Fruit fly (Drosophila melanogaster) whole organism, embryonic: ENCODE results near the gene alpha-PheRS.
A peak's percentile ranks its signal among the peaks of the same experiment; 100 is the strongest.

ENCODE experiments used
- Adf1 ChIP-seq: fragments of 200-800 bp; sonication (Bioruptor generic); IDR thresholded peaks from 2 replicates; pipeline ENCODE4 v1.3.6; 2022; ENCODE audit warnings: missing biosample characterization, missing genetic modification characterization
- Bgb ChIP-seq: fragments of 200-800 bp; sonication (Bioruptor generic); IDR thresholded peaks from 2 replicates; pipeline ENCODE4 v1.3.6; 2022; ENCODE audit warnings: missing biosample characterization, missing genetic modification characterization; ENCODE audit not compliant: partially characterized antibody
- BtbVII ChIP-seq: fragments of 200-800 bp; sonication (Bioruptor generic); optimal IDR thresholded peaks from 3 replicates; lab custom pipeline; 2017; ENCODE audit warnings: missing biosample characterization, mild to moderate bottlenecking, missing genetic modification characterization
- CG11247 ChIP-seq: fragments of 200-800 bp; sonication (Bioruptor generic); IDR thresholded peaks from 2 replicates; pipeline ENCODE4 v1.3.6; 2022; ENCODE audit warnings: missing biosample characterization, missing genetic modification characterization
- CG12942 ChIP-seq: fragments of 200-800 bp; sonication (Bioruptor generic); optimal IDR thresholded peaks from 3 replicates; lab custom pipeline; 2016; ENCODE audit warnings: missing biosample characterization, missing genetic modification characterization
- CG15011 ChIP-seq: fragments of 200-800 bp; sonication (Bioruptor generic); optimal IDR thresholded peaks from 3 replicates; lab custom pipeline; 2018; ENCODE audit warnings: missing biosample characterization, mild to moderate bottlenecking, missing genetic modification characterization
- CG1529 ChIP-seq: fragments of 200-800 bp; sonication (Bioruptor generic); optimal IDR thresholded peaks from 3 replicates; lab custom pipeline; 2018; ENCODE audit warnings: missing biosample characterization, missing genetic modification characterization
- CG15601 ChIP-seq: fragments of 200-800 bp; sonication (Bioruptor generic); optimal IDR thresholded peaks from 3 replicates; lab custom pipeline; 2019; ENCODE audit warnings: missing biosample characterization, mild to moderate bottlenecking, missing genetic modification characterization, moderate library complexity
- CG18764 ChIP-seq: fragments of 200-800 bp; sonication (Bioruptor generic); optimal IDR thresholded peaks from 3 replicates; lab custom pipeline; 2016; ENCODE audit warnings: missing biosample characterization, missing genetic modification characterization
- CG2678 ChIP-seq: fragments of 200-800 bp; sonication (Bioruptor generic); optimal IDR thresholded peaks from 3 replicates; lab custom pipeline; 2019; ENCODE audit warnings: missing biosample characterization, mild to moderate bottlenecking, missing genetic modification characterization, moderate library complexity
- CG32767 ChIP-seq: fragments of 200-800 bp; sonication (Bioruptor generic); IDR thresholded peaks from 2 replicates; pipeline ENCODE4 v1.3.6; 2022; ENCODE audit warnings: missing biosample characterization, missing genetic modification characterization
- CG34376 ChIP-seq: fragments of 200-800 bp; sonication (Bioruptor generic); optimal IDR thresholded peaks from 2 replicates; lab custom pipeline; 2018; ENCODE audit warnings: missing biosample characterization, mild to moderate bottlenecking, missing genetic modification characterization
- CG34422 ChIP-seq: fragments of 200-800 bp; sonication (Bioruptor generic); IDR thresholded peaks from 3 replicates; pipeline ENCODE4 v1.3.6; 2022; ENCODE audit warnings: missing biosample characterization, missing genetic modification characterization
- CG4360 ChIP-seq: fragments of 200-800 bp; sonication (Bioruptor generic); IDR thresholded peaks from 2 replicates; pipeline ENCODE4 v1.3.6; 2022; ENCODE audit warnings: missing biosample characterization, missing genetic modification characterization
- CG6654 ChIP-seq: fragments of 200-800 bp; sonication (Bioruptor generic); optimal IDR thresholded peaks from 2 replicates; lab custom pipeline; 2017; ENCODE audit warnings: missing biosample characterization, mild to moderate bottlenecking, missing genetic modification characterization
- CG8944 ChIP-seq: fragments of 200-800 bp; sonication (Bioruptor generic); optimal IDR thresholded peaks from 3 replicates; lab custom pipeline; 2016; ENCODE audit warnings: missing biosample characterization, missing genetic modification characterization
- CG9817 ChIP-seq: fragments of 200-800 bp; sonication (Bioruptor generic); optimal IDR thresholded peaks from 2 replicates; lab custom pipeline; 2018; ENCODE audit warnings: missing biosample characterization, mild to moderate bottlenecking, missing genetic modification characterization, moderate library complexity
- CHES-1-like ChIP-seq: fragments of 200-800 bp; sonication (Bioruptor generic); optimal IDR thresholded peaks from 2 replicates; lab custom pipeline; 2016; ENCODE audit warnings: missing biosample characterization, missing genetic modification characterization
- CrebB ChIP-seq: fragments of 200-800 bp; sonication (Bioruptor generic); optimal IDR thresholded peaks from 3 replicates; lab custom pipeline; 2018; ENCODE audit warnings: missing biosample characterization, mild to moderate bottlenecking, missing genetic modification characterization
- Drgx ChIP-seq: fragments of 200-800 bp; sonication (Bioruptor generic); IDR thresholded peaks from 2 replicates; pipeline ENCODE4 v1.3.6; 2022; ENCODE audit warnings: missing biosample characterization, missing genetic modification characterization
- Ets65A ChIP-seq: fragments of 200-800 bp; sonication (Bioruptor generic); peaks from one replicate; lab custom pipeline; 2016; ENCODE audit warnings: missing biosample characterization, missing genetic modification characterization
- GATAe ChIP-seq: fragments of 200-800 bp; sonication (Bioruptor generic); conservative IDR thresholded peaks from 2 replicates; pipeline ENCODE4 v1.3.6; 2022; ENCODE audit warnings: missing biosample characterization, missing genetic modification characterization
- Gsc ChIP-seq: fragments of 200-800 bp; sonication (Bioruptor generic); IDR thresholded peaks from 2 replicates; pipeline ENCODE4 v1.3.6; 2022; ENCODE audit warnings: missing biosample characterization, missing genetic modification characterization
- HmgD ChIP-seq: fragments of 200-800 bp; sonication (Bioruptor generic); optimal IDR thresholded peaks from 3 replicates; lab custom pipeline; 2016; ENCODE audit warnings: missing biosample characterization, missing genetic modification characterization
- Hr39 ChIP-seq: fragments of >200 bp; optimal IDR thresholded peaks from 2 replicates; lab custom pipeline; 2017
- Jarid2 ChIP-seq: fragments of 200-800 bp; sonication (Bioruptor generic); optimal IDR thresholded peaks from 3 replicates; lab custom pipeline; 2017; ENCODE audit warnings: mild to moderate bottlenecking, missing biosample characterization, missing genetic modification reagents, missing genetic modification characterization
- Mes4 ChIP-seq: fragments of 200-800 bp; sonication (Bioruptor generic); optimal IDR thresholded peaks from 2 replicates; lab custom pipeline; 2016; ENCODE audit warnings: missing biosample characterization, missing genetic modification characterization
- NFAT ChIP-seq: fragments of 200-800 bp; sonication (Bioruptor generic); IDR thresholded peaks from 2 replicates; pipeline ENCODE4 v1.3.6; 2022; ENCODE audit warnings: missing biosample characterization, missing genetic modification characterization
- NK7.1 ChIP-seq: fragments of 200-800 bp; sonication (Bioruptor generic); optimal IDR thresholded peaks from 3 replicates; lab custom pipeline; 2016; ENCODE audit warnings: missing biosample characterization, missing genetic modification characterization
- Oli ChIP-seq: fragments of 200-800 bp; sonication (Bioruptor generic); optimal IDR thresholded peaks from 2 replicates; lab custom pipeline; 2018; ENCODE audit warnings: missing biosample characterization, mild to moderate bottlenecking, missing genetic modification characterization, moderate library complexity
- Optix ChIP-seq: fragments of 200-800 bp; sonication (Bioruptor generic); IDR thresholded peaks from 3 replicates; pipeline ENCODE4 v1.3.6; 2022; ENCODE audit warnings: missing biosample characterization, missing genetic modification characterization
- Stat92E ChIP-seq, 3 experiments: fragments of >200 bp in 2 of 3; fragments of 200-800 bp in 1 of 3; sonication (Bioruptor generic) in 1 of 3; optimal IDR thresholded peaks; 2 replicates each; lab custom pipeline; 2017 to 2019; ENCODE audit warnings: missing biosample characterization in 3 of 3, missing genetic modification characterization in 3 of 3, mild to moderate bottlenecking in 1 of 3, moderate library complexity in 1 of 3
- amos ChIP-seq: fragments of 200-800 bp; sonication (Bioruptor generic); IDR thresholded peaks from 2 replicates; pipeline ENCODE4 v1.3.6; 2022; ENCODE audit warnings: missing biosample characterization, missing genetic modification characterization; ENCODE audit not compliant: partially characterized antibody
- ap ChIP-seq: fragments of 200-800 bp; sonication (Bioruptor generic); IDR thresholded peaks from 2 replicates; pipeline ENCODE4 v1.3.6; 2022; ENCODE audit warnings: missing biosample characterization, missing genetic modification characterization
- az2 ChIP-seq: fragments of 200-800 bp; sonication (Bioruptor generic); optimal IDR thresholded peaks from 3 replicates; lab custom pipeline; 2016; ENCODE audit warnings: missing biosample characterization, missing genetic modification characterization
- cad ChIP-seq: fragments of >200 bp; optimal IDR thresholded peaks from 2 replicates; lab custom pipeline; 2017; ENCODE audit warnings: missing biosample characterization, missing genetic modification characterization
- crol ChIP-seq: fragments of 200-800 bp; sonication (Bioruptor generic); IDR thresholded peaks from 2 replicates; pipeline ENCODE4 v1.3.6; 2022; ENCODE audit warnings: missing biosample characterization, missing genetic modification characterization
- cwo ChIP-seq: fragments of 200-800 bp; sonication (Bioruptor generic); optimal IDR thresholded peaks from 3 replicates; lab custom pipeline; 2017; ENCODE audit warnings: missing biosample characterization, missing genetic modification characterization, mild to moderate bottlenecking, moderate library complexity, missing genetic modification reagents
- dati ChIP-seq: fragments of 200-800 bp; sonication (Bioruptor generic); IDR thresholded peaks from 2 replicates; pipeline ENCODE4 v1.3.6; 2022; ENCODE audit warnings: missing biosample characterization, missing genetic modification characterization
- dmrt99B ChIP-seq: fragments of 200-800 bp; sonication (Bioruptor generic); optimal IDR thresholded peaks from 2 replicates; lab custom pipeline; 2018; ENCODE audit warnings: missing biosample characterization, mild to moderate bottlenecking, missing genetic modification characterization, moderate library complexity
- kah ChIP-seq: fragments of 200-800 bp; sonication (Bioruptor generic); optimal IDR thresholded peaks from 2 replicates; lab custom pipeline; 2018; ENCODE audit warnings: missing biosample characterization, mild to moderate bottlenecking, missing genetic modification characterization
- lola ChIP-seq, 3 experiments: fragments of >200 bp in 2 of 3; fragments of 200-800 bp in 1 of 3; sonication (Bioruptor generic) in 1 of 3; optimal IDR thresholded peaks; 2 replicates each; lab custom pipeline; 2017 to 2019; ENCODE audit warnings: missing biosample characterization in 3 of 3, missing genetic modification characterization in 3 of 3, mild to moderate bottlenecking in 1 of 3, moderate library complexity in 1 of 3
- mam ChIP-seq: fragments of 200-800 bp; sonication (Bioruptor generic); optimal IDR thresholded peaks from 3 replicates; lab custom pipeline; 2016; ENCODE audit warnings: missing biosample characterization, missing genetic modification characterization
- nmo ChIP-seq: fragments of 200-800 bp; sonication (Bioruptor generic); optimal IDR thresholded peaks from 2 replicates; lab custom pipeline; 2018; ENCODE audit warnings: missing biosample characterization, mild to moderate bottlenecking, missing genetic modification characterization, moderate library complexity
- pfk ChIP-seq: fragments of 200-800 bp; sonication (Bioruptor generic); optimal IDR thresholded peaks from 2 replicates; lab custom pipeline; 2018; ENCODE audit warnings: missing biosample characterization, mild to moderate bottlenecking, missing genetic modification characterization, moderate library complexity
- pzg ChIP-seq: fragments of 200-800 bp; sonication (Bioruptor generic); optimal IDR thresholded peaks from 3 replicates; lab custom pipeline; 2018; ENCODE audit warnings: missing biosample characterization, mild to moderate bottlenecking, missing genetic modification characterization, moderate library complexity
- slou ChIP-seq: fragments of 200-800 bp; sonication (Bioruptor generic); optimal IDR thresholded peaks from 3 replicates; lab custom pipeline; 2016; ENCODE audit warnings: missing biosample characterization, missing genetic modification characterization
- sr ChIP-seq: fragments of 200-800 bp; sonication (Bioruptor generic); IDR thresholded peaks from 3 replicates; pipeline ENCODE4 v1.3.6; 2022; ENCODE audit warnings: missing biosample characterization, missing genetic modification characterization
- tap ChIP-seq: fragments of 200-800 bp; optimal IDR thresholded peaks from 3 replicates; lab custom pipeline; 2019; ENCODE audit warnings: missing biosample characterization, mild to moderate bottlenecking, missing genetic modification characterization, moderate library complexity
- tgo ChIP-seq: fragments of 200-800 bp; sonication (Bioruptor generic); IDR thresholded peaks from 3 replicates; pipeline ENCODE4 v1.3.6; 2022; ENCODE audit warnings: missing biosample characterization, missing genetic modification characterization
- ttk ChIP-seq: fragments of 200-800 bp; sonication (Bioruptor generic); IDR thresholded peaks from 2 replicates; pipeline ENCODE4 v2.1.2; 2022; ENCODE audit warnings: missing biosample characterization, missing genetic modification characterization
- wdn ChIP-seq: fragments of 200-800 bp; sonication (Bioruptor generic); IDR thresholded peaks from 2 replicates; pipeline ENCODE4 v1.3.6; 2022; ENCODE audit warnings: missing biosample characterization, missing genetic modification characterization

The alpha-PheRS gene

DNA sequence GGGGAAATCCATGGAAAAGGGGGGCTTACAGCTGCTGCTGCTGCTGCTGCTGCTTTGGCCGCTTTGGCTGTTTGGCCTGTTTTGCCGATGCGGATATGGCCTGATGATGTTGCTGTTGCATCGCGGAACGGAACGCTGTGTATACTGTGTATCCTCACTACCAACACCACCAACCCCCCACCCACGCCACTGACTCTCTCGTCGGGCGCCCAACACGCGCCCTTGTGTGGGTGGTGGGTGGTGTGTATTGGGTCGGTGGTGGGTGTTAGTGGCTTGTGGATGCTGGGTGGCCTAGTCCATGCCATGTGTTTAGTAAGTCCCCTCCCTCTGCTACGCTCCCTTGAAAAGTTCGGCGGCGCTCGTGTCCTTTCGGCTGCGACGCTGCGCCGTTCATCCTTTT, 32.3 kb upstream of the alpha-PheRS start (continued):
- peak; percentile 77 for TF ChIP-seq Adf1 (GFP tag; lab: Robert Waterston, UW)
- TF ChIP-seq HmgD: no peak
- TF ChIP-seq tap (tag; lab: Kevin White, UChicago): no peak
- TF ChIP-seq CG9817 (tag; lab: Kevin White, UChicago): no peak
- TF ChIP-seq sr (GFP tag; lab: Robert Waterston, UW): 0 out of 3 replicates have a peak, but pooled peaks have one; percentile 51
- TF ChIP-seq cwo (GFP tag; lab: Kevin White, UChicago): no peak
- 0 out of 2 replicates have a peak, but pooled peaks have one; percentile 16 for TF ChIP-seq Drgx (GFP tag; lab: Robert Waterston, UW)
- no peak for TF ChIP-seq Jarid2 (GFP tag; lab: Kevin White, UChicago)
- no peak for TF ChIP-seq CG12942 (GFP tag; lab: Kevin White, UChicago)
- TF ChIP-seq BtbVII (GFP tag; lab: Kevin White, UChicago): no peak
- TF ChIP-seq Mes4: no peak
- 0 out of 3 replicates have a peak, but pooled peaks have one; percentile 20 for TF ChIP-seq Optix (GFP tag; lab: Robert Waterston, UW)
- TF ChIP-seq nmo: no peak
- TF ChIP-seq CHES-1-like (GFP tag; lab: Kevin White, UChicago): no peak
- peak; percentile 41; the same call in 1 of the 2 replicates for TF ChIP-seq CG32767 (GFP tag; lab: Robert Waterston, UW)
- no peak for TF ChIP-seq ttk (GFP tag; lab: Robert Waterston, UW)
- TF ChIP-seq CG34422 (GFP tag; lab: Robert Waterston, UW): no peak
- no peak for TF ChIP-seq CG15011 (GFP tag; lab: Kevin White, UChicago)
- TF ChIP-seq CG15601 (tag; lab: Kevin White, UChicago): no peak
- no peak for TF ChIP-seq az2 (GFP tag; lab: Kevin White, UChicago)
- TF ChIP-seq CG11247 (GFP tag; lab: Robert Waterston, UW): no peak
- TF ChIP-seq NFAT (GFP tag; lab: Robert Waterston, UW): no peak
- TF ChIP-seq GATAe (GFP tag; lab: Robert Waterston, UW): no peak
- no peak for TF ChIP-seq kah (GFP tag; lab: Kevin White, UChicago)
- no peak for TF ChIP-seq CG34376 (GFP tag; lab: Kevin White, UChicago)
- TF ChIP-seq NK7.1: no peak
- TF ChIP-seq pzg (GFP tag; lab: Kevin White, UChicago): peak; percentile 4
- no peak for TF ChIP-seq Hr39 (lab: Kevin White, UChicago)
- no peak for TF ChIP-seq cad
- no peak for TF ChIP-seq slou (GFP tag; lab: Kevin White, UChicago)
- TF ChIP-seq CG18764 (GFP tag; lab: Kevin White, UChicago): no peak
- no peak for TF ChIP-seq CG8944 (GFP tag; lab: Kevin White, UChicago)
- TF ChIP-seq Gsc: no peak
- no peak for TF ChIP-seq lola (GFP tag; optimal IDR thresholded peaks at IDR 0.05; lab: Kevin White, UChicago)
- TF ChIP-seq CrebB (tag; lab: Kevin White, UChicago): no peak
- peak; percentile 38; the same call in 1 of the 2 replicates for TF ChIP-seq Bgb (GFP tag; lab: Robert Waterston, UW)
- TF ChIP-seq Ets65A (GFP tag; lab: Kevin White, UChicago): no peak
- no peak for TF ChIP-seq CG4360 (GFP tag; lab: Robert Waterston, UW)
- TF ChIP-seq CG2678 (tag; lab: Kevin White, UChicago): no peak
- peak; percentile 10; the same call in 1 of the 2 replicates for TF ChIP-seq amos
- no peak for TF ChIP-seq Oli
- no peak for TF ChIP-seq ap (GFP tag; lab: Robert Waterston, UW)
- no peak for TF ChIP-seq mam (GFP tag; lab: Kevin White, UChicago)
- TF ChIP-seq wdn (GFP tag; lab: Robert Waterston, UW): no peak
- peak; percentile 19 for TF ChIP-seq pfk (GFP tag; lab: Kevin White, UChicago)
- no peak for TF ChIP-seq tgo
- no peak for TF ChIP-seq CG6654 (GFP tag; lab: Kevin White, UChicago)
- TF ChIP-seq crol (GFP tag; lab: Robert Waterston, UW): peak; percentile 45; the same call in 1 of the 2 replicates
- TF ChIP-seq CG1529 (GFP tag; lab: Kevin White, UChicago): no peak
- TF ChIP-seq Stat92E (GFP tag; optimal IDR thresholded peaks at IDR 0.05; lab: Kevin White, UChicago): no peak
- no peak for TF ChIP-seq dmrt99B
- TF ChIP-seq dati (GFP tag; lab: Robert Waterston, UW): no peak
